Worm (Caenorhabditis elegans) whole organism, L4 larva: ENCODE measurements around the gene nrfl-1.

Experiments used
- D1046.2 ChIP-seq: fragments of 200-800 bp; sonication (Bioruptor generic); IDR thresholded peaks from 2 replicates; pipeline ENCODE4 v1.3.6; 2022; ENCODE audit warnings: missing genetic modification characterization, missing compliant biosample characterization
- F49E8.2 ChIP-seq: sonication (generic microtip); optimal IDR thresholded peaks from 2 replicates; lab custom pipeline; 2016; ENCODE audit warnings: missing compliant biosample characterization, mild to moderate bottlenecking, missing genetic modification characterization, borderline replicate concordance
- T20F7.1 ChIP-seq: fragments of 200-800 bp; sonication (Bioruptor generic); optimal IDR thresholded peaks from 2 replicates; lab custom pipeline; 2018; ENCODE audit warnings: mild to moderate bottlenecking, missing genetic modification characterization, missing compliant biosample characterization
- T26A8.4 ChIP-seq: fragments of 200-800 bp; sonication (Bioruptor generic); IDR thresholded peaks from 2 replicates; pipeline ENCODE4 v1.3.6; 2022; ENCODE audit warnings: missing genetic modification characterization, missing compliant biosample characterization
- Y105C5A.15 ChIP-seq: fragments of 200-800 bp; sonication (Bioruptor generic); IDR thresholded peaks from 2 replicates; pipeline ENCODE4 v1.3.6; 2022; ENCODE audit warnings: missing genetic modification characterization, missing compliant biosample characterization
- ZK337.2 ChIP-seq: fragments of 200-800 bp; sonication (Bioruptor generic); IDR thresholded peaks from 2 replicates; pipeline ENCODE4 v1.3.6; 2022; ENCODE audit warnings: missing genetic modification reagents, missing genetic modification characterization, missing compliant biosample characterization
- ZK546.5 ChIP-seq, 2 experiments: sonication (generic microtip); optimal IDR thresholded peaks; 2 replicates each; lab custom pipeline; 2017; ENCODE audit warnings: missing biosample characterization in 2 of 2, missing genetic modification characterization in 2 of 2
- aha-1 ChIP-seq: fragments of 150-350 bp; peaks from one replicate; lab custom pipeline; 2014; ENCODE audit warnings: missing biosample characterization, missing genetic modification characterization
- aly-2 ChIP-seq: sonication (generic microtip); optimal IDR thresholded peaks from 2 replicates; lab custom pipeline; 2018; ENCODE audit warnings: missing biosample characterization, missing genetic modification characterization
- ama-1 ChIP-seq: fragments of 150-350 bp; optimal IDR thresholded peaks from 2 replicates; lab custom pipeline; 2014; ENCODE audit warnings: inconsistent platforms, mixed read lengths
- ceh-32 ChIP-seq: sonication (generic microtip); optimal IDR thresholded peaks from 2 replicates; lab custom pipeline; 2016; ENCODE audit warnings: mild to moderate bottlenecking, missing genetic modification characterization, missing compliant biosample characterization; ENCODE audit not compliant: poor library complexity
- ceh-44 ChIP-seq: fragments of 200-800 bp; sonication (Bioruptor generic); IDR thresholded peaks from 2 replicates; pipeline ENCODE4 v1.3.6; 2022; ENCODE audit warnings: missing genetic modification reagents, missing genetic modification characterization, missing compliant biosample characterization
- ceh-62 ChIP-seq: sonication (generic microtip); optimal IDR thresholded peaks from 2 replicates; lab custom pipeline; 2017; ENCODE audit warnings: missing biosample characterization, missing genetic modification characterization
- daf-19 ChIP-seq: fragments of 200-800 bp; sonication (Bioruptor generic); conservative IDR thresholded peaks from 2 replicates; pipeline ENCODE4 v1.3.6; 2022; ENCODE audit warnings: missing genetic modification characterization, missing compliant biosample characterization
- dpl-1 ChIP-seq: fragments of 150-350 bp; optimal IDR thresholded peaks from 2 replicates; lab custom pipeline; 2014; ENCODE audit warnings: missing biosample characterization, missing genetic modification reagents, missing genetic modification characterization
- dve-1 ChIP-seq: sonication (generic microtip); optimal IDR thresholded peaks from 2 replicates; lab custom pipeline; 2017; ENCODE audit warnings: antibody characterized with exemption, mild to moderate bottlenecking, missing genetic modification characterization, missing compliant biosample characterization; ENCODE audit not compliant: insufficient read depth
- egl-27 ChIP-seq: sonication (generic microtip); optimal IDR thresholded peaks from 3 replicates; lab custom pipeline; 2017; ENCODE audit warnings: missing biosample characterization, missing genetic modification reagents, missing genetic modification characterization
- egl-43 ChIP-seq: fragments of 200-800 bp; sonication (Bioruptor generic); IDR thresholded peaks from 2 replicates; pipeline ENCODE4 v1.3.6; 2022; ENCODE audit warnings: missing genetic modification reagents, missing genetic modification characterization, missing compliant biosample characterization
- hlh-11 ChIP-seq: fragments of 200-800 bp; sonication (Bioruptor generic); optimal IDR thresholded peaks from 2 replicates; lab custom pipeline; 2018; ENCODE audit warnings: mild to moderate bottlenecking, missing genetic modification characterization, missing compliant biosample characterization
- hlh-30 ChIP-seq: sonication (generic microtip); optimal IDR thresholded peaks from 2 replicates; lab custom pipeline; 2017; ENCODE audit warnings: antibody characterized with exemption, mild to moderate bottlenecking, missing genetic modification characterization, missing compliant biosample characterization; ENCODE audit not compliant: insufficient read depth
- lsy-2 ChIP-seq, 2 experiments: fragments of 150-350 bp in 1 of 2; sonication (generic microtip) in 1 of 2; optimal IDR thresholded peaks; 2 replicates each; lab custom pipeline; 2014 to 2017; ENCODE audit warnings: missing biosample characterization in 2 of 2, missing genetic modification characterization in 2 of 2
- madf-9 ChIP-seq: fragments of 200-800 bp; sonication (Bioruptor generic); conservative IDR thresholded peaks from 2 replicates; pipeline ENCODE4 v1.3.6; 2022; ENCODE audit warnings: missing genetic modification reagents, missing genetic modification characterization, missing compliant biosample characterization
- mdl-1 ChIP-seq, 2 experiments: fragments of 150-350 bp in 1 of 2; sonication (generic microtip) in 1 of 2; optimal IDR thresholded peaks; 2 replicates each; lab custom pipeline; 2014 to 2017; ENCODE audit warnings: missing biosample characterization in 2 of 2, missing genetic modification characterization in 2 of 2
- mes-2 ChIP-seq: sonication (generic microtip); optimal IDR thresholded peaks from 2 replicates; lab custom pipeline; 2016; ENCODE audit warnings: missing genotype, mild to moderate bottlenecking, missing genetic modification characterization, missing compliant biosample characterization; ENCODE audit not compliant: poor library complexity, severe bottlenecking
- mxl-3 ChIP-seq: fragments of 200-800 bp; sonication (Bioruptor generic); optimal IDR thresholded peaks from 2 replicates; lab custom pipeline; 2018; ENCODE audit warnings: mild to moderate bottlenecking, missing genetic modification characterization, missing compliant biosample characterization
- nhr-10 ChIP-seq: fragments of 150-350 bp; optimal IDR thresholded peaks from 2 replicates; lab custom pipeline; 2014; ENCODE audit warnings: missing biosample characterization, missing genetic modification characterization
- nhr-11 ChIP-seq: fragments of 150-350 bp; optimal IDR thresholded peaks from 2 replicates; lab custom pipeline; 2014; ENCODE audit warnings: missing biosample characterization, missing genetic modification characterization
- nhr-25 ChIP-seq: sonication (generic microtip); optimal IDR thresholded peaks from 2 replicates; lab custom pipeline; 2017; ENCODE audit warnings: missing genetic modification characterization, mild to moderate bottlenecking, missing compliant biosample characterization, antibody characterized with exemption, moderate library complexity, borderline replicate concordance; ENCODE audit not compliant: insufficient read depth
- nhr-41 ChIP-seq: fragments of 200-800 bp; sonication (Bioruptor generic); IDR thresholded peaks from 2 replicates; pipeline ENCODE4 v1.3.6; 2022; ENCODE audit warnings: missing genetic modification reagents, missing genetic modification characterization, missing compliant biosample characterization
- nhr-42 ChIP-seq: fragments of 200-800 bp; sonication (Bioruptor generic); IDR thresholded peaks from 2 replicates; pipeline ENCODE4 v1.3.6; 2022; ENCODE audit warnings: missing genetic modification characterization, missing compliant biosample characterization
- nhr-48 ChIP-seq: sonication (generic microtip); optimal IDR thresholded peaks from 2 replicates; lab custom pipeline; 2016; ENCODE audit warnings: mild to moderate bottlenecking, missing genetic modification characterization, missing compliant biosample characterization
- pqm-1 ChIP-seq: sonication (generic microtip); optimal IDR thresholded peaks from 2 replicates; lab custom pipeline; 2017; ENCODE audit warnings: missing biosample characterization, missing genetic modification characterization
- snpc-1.2 ChIP-seq: fragments of 200-800 bp; sonication (Bioruptor generic); IDR thresholded peaks from 2 replicates; pipeline ENCODE4 v1.3.6; 2022; ENCODE audit warnings: missing genetic modification reagents, missing genetic modification characterization, missing compliant biosample characterization
- spr-3 ChIP-seq: fragments of 200-800 bp; sonication (Bioruptor generic); optimal IDR thresholded peaks from 2 replicates; lab custom pipeline; 2018; ENCODE audit warnings: mild to moderate bottlenecking, missing genetic modification characterization, missing compliant biosample characterization
- tra-1 ChIP-seq: fragments of 200-800 bp; sonication (Bioruptor generic); IDR thresholded peaks from 2 replicates; pipeline ENCODE4 v1.3.6; 2022; ENCODE audit warnings: missing genetic modification reagents, missing genetic modification characterization, missing compliant biosample characterization
- unc-130 ChIP-seq: sonication (generic microtip); optimal IDR thresholded peaks from 2 replicates; lab custom pipeline; 2016; ENCODE audit warnings: missing genetic modification reagents, missing genetic modification characterization, missing compliant biosample characterization
- unc-62 ChIP-seq, 3 experiments: fragments of 150-350 bp in 1 of 3; sonication (generic microtip); optimal IDR thresholded peaks in 2 of 3; peaks in 1 of 3; 1 replicate in 1 of 3; 2 replicates in 2 of 3; lab custom pipeline; 2014 to 2017; ENCODE audit warnings: missing biosample characterization in 3 of 3, missing genetic modification characterization in 3 of 3, missing genetic modification reagents in 3 of 3, missing genotype in 1 of 3
- zag-1 ChIP-seq: fragments of 150-350 bp; optimal IDR thresholded peaks from 2 replicates; lab custom pipeline; 2014; ENCODE audit warnings: missing biosample characterization, missing genetic modification characterization
- zip-11 ChIP-seq: fragments of 200-800 bp; sonication (Bioruptor generic); IDR thresholded peaks from 2 replicates; pipeline ENCODE4 v1.3.6; 2022; ENCODE audit warnings: missing genetic modification characterization, missing compliant biosample characterization
- ztf-11 ChIP-seq: fragments of 150-350 bp; optimal IDR thresholded peaks from 2 replicates; lab custom pipeline; 2014; ENCODE audit warnings: missing biosample characterization, missing genetic modification characterization
- ztf-7 ChIP-seq: fragments of 150-350 bp; optimal IDR thresholded peaks from 2 replicates; lab custom pipeline; 2014; ENCODE audit warnings: missing biosample characterization, missing genetic modification characterization

nrfl-1 gene

ce11 chrIV:9093932-9094331 lies 25.0 kb upstream of the nrfl-1 start, which contains the start of gene lpl-1:
lpl-1 (minus strand) TSS chrIV:9094032.
- TF ChIP-seq ama-1: peak; percentile 6
- no peak for TF ChIP-seq ceh-62 (tag; lab: Kevin White, UChicago)

- TF ChIP-seq nhr-42 (GFP tag; lab: Robert Waterston, UW) (no peak), lsy-2 (tag; optimal IDR thresholded peaks at IDR 0.05; lab: Kevin White, UChicago) (no peak), zip-11 (no peak), nhr-10 (tag; lab: Kevin White, UChicago) (no peak), F49E8.2 (tag; lab: Kevin White, UChicago) (no peak), ceh-32 (no peak)
Measured at ce11 chrIV:9094356-9094755, 24.5 kb upstream of the nrfl-1 start, which contains the start of gene mrpl-42. mrpl-42 (minus strand) TSS chrIV:9094456.

ce11 chrIV:9095553-9095952 lies 23.3 kb upstream of the nrfl-1 start, which contains the start of gene icln-1:
icln-1 (minus strand) TSS chrIV:9095653.
- TF ChIP-seq D1046.2 (no peak), nhr-48 (tag; lab: Kevin White, UChicago) (no peak), Y105C5A.15 (no peak), egl-27 (tag; lab: Kevin White, UChicago) (no peak), dve-1 (tag; lab: Kevin White, UChicago) (no peak), aha-1 (tag; lab: Kevin White, UChicago) (no peak)

- TF ChIP-seq nhr-11 (no peak), spr-3 (GFP tag; lab: Kevin White, UChicago) (no peak), nhr-25 (tag; lab: Kevin White, UChicago) (no peak), nhr-41 (GFP tag; lab: Robert Waterston, UW) (no peak), snpc-1.2 (GFP tag; lab: Robert Waterston, UW) (0 out of 2 replicates have a peak, but pooled peaks have one; percentile 46), tra-1 (GFP tag; lab: Robert Waterston, UW) (no peak), hlh-11 (no peak), ZK337.2 (no peak), aly-2 (no peak), madf-9 (GFP tag; lab: Robert Waterston, UW) (no peak), pqm-1 (tag; lab: Kevin White, UChicago) (no peak), mxl-3 (no peak), ZK546.5 (tag; optimal IDR thresholded peaks at IDR 0.05; lab: Kevin White, UChicago) (no peak), T26A8.4 (no peak), dpl-1 (peak; percentile 59), mdl-1 (tag; optimal IDR thresholded peaks at IDR 0.05; lab: Kevin White, UChicago) (peak in 1 of 2 experiments; percentile 19), F49E8.2 (tag; lab: Kevin White, UChicago) (peak; percentile 10), unc-62 (GFP tag; optimal IDR thresholded peaks at IDR 0.05 in 1 of 2; lab: Kevin White, UChicago) (no peak), unc-62 (tag; optimal IDR thresholded peaks at IDR 0.05; lab: Kevin White, UChicago) (no peak), egl-43 (no peak), zag-1 (tag; lab: Kevin White, UChicago) (no peak), unc-130 (GFP tag; lab: Kevin White, UChicago) (peak; percentile 31), mes-2 (tag; lab: Kevin White, UChicago) (peak; percentile 20), Y105C5A.15 (no peak), ceh-44 (GFP tag; lab: Robert Waterston, UW) (no peak), daf-19 (GFP tag; lab: Robert Waterston, UW) (no peak), hlh-30 (peak; percentile 72), T20F7.1 (peak; percentile 42), D1046.2 (no peak), ztf-11 (no peak), ztf-7 (no peak)
Measured at ce11 chrIV:9096160-9096879, 22.6 kb upstream of the nrfl-1 start, which contains the start of the genes znf-706 and cpna-3. znf-706 (minus strand) TSS chrIV:9096231. cpna-3 (plus strand) TSS chrIV:9096842.
